Worm (Caenorhabditis elegans): ENCODE measurements around the gene bre-2.

The bre-2 gene

ce11 chrIII:13099190-13099875 lies 40.1 kb downstream of the bre-2 start, which contains the start of gene pqn-83:
pqn-83 (minus strand) TSS chrIII:13099461.
- TF ChIP-seq lin-39 (tag; optimal IDR thresholded peaks at IDR 0.05): no peak
- no peak for TF ChIP-seq egl-27 (tag; optimal IDR thresholded peaks at IDR 0.05)
- TF ChIP-seq nhr-237 (tag; optimal IDR thresholded peaks at IDR 0.05): no peak

DNA sequence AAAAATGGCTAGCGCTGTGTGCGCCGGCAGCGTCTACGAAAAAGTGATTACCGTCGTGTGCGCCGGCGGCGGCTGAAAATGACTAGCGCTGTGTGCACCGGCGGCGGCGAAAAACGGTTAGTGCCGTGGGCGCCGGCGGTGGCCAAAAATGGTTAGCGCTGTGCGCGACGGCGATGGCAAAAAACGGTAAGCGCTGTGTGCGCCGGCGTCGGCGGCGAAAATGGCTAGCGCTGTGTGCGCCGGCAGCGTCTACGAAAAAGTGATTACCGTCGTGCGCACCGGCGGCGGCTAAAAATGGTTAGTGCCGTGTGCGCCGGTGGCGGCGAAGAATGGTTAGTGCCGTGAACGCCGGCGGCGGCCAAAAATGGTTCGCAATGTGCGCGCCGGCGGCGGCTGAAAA lies 47.1 kb downstream of the bre-2 start:
- TF ChIP-seq nhr-12 (tag; optimal IDR thresholded peaks at IDR 0.05) (no peak), gmeb-1 (tag; optimal IDR thresholded peaks at IDR 0.05) (no peak), ama-1 (optimal IDR thresholded peaks at IDR 0.05) (no peak), ZK546.5 (tag; optimal IDR thresholded peaks at IDR 0.05) (no peak), nhr-11 (tag; optimal IDR thresholded peaks at IDR 0.05) (no peak), alr-1 (tag; optimal IDR thresholded peaks at IDR 0.05) (no peak), skn-1 (tag; optimal IDR thresholded peaks at IDR 0.05) (no peak), Y55F3AM.14 (GFP tag; optimal IDR thresholded peaks at IDR 0.05) (no peak), mab-5 (tag; optimal IDR thresholded peaks at IDR 0.05) (no peak), aly-2 (tag; optimal IDR thresholded peaks at IDR 0.05) (no peak), blmp-1 (tag; optimal IDR thresholded peaks at IDR 0.05; ENCODE audit: insufficient read depth) (no peak), nhr-10 (tag; optimal IDR thresholded peaks at IDR 0.05) (no peak), mbf-1 (tag; optimal IDR thresholded peaks at IDR 0.05) (no peak), unc-39 (tag; optimal IDR thresholded peaks at IDR 0.05) (no peak), nhr-77 (tag; optimal IDR thresholded peaks at IDR 0.05) (no peak)

DNA sequence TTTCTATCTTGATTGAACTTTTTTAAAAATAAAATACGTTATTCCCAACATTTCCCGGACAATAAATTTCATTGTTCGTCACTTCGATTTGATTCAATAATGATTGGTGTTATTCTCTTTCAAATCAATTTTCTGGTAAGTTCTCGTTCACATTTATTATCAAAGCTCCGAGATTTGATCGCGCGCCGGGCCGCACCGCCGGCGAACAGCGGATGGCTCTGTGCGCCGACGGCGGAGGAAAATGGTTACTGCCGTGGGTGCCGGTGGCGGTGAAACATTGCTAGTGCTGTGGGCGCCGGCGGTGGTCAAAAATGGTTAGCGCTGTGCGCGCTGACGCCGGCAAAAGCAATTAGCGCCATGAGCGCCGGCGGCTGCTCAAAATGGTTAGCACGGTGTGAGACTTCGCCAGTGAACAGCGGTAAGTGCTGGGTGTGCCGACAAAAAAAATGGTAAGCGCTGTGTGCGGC lies 48.3 kb downstream of the bre-2 start, which contains the start of gene Y39E4B.13:
Gene Y39E4B.13, plus strand, starts transcription at position 51 of the 467 bp plus-strand sequence.
- TF ChIP-seq nhr-77 (tag; optimal IDR thresholded peaks at IDR 0.05) (no peak), nhr-25 (tag; optimal IDR thresholded peaks at IDR 0.05) (no peak), ztf-4 (tag; optimal IDR thresholded peaks at IDR 0.05) (no peak), elt-1 (tag; optimal IDR thresholded peaks at IDR 0.05) (no peak), unc-62 (GFP tag; optimal IDR thresholded peaks at IDR 0.05) (no peak), sem-4 (tag; optimal IDR thresholded peaks at IDR 0.05) (no peak), sma-3 (GFP tag; optimal IDR thresholded peaks at IDR 0.05) (no peak), lin-13 (GFP tag; optimal IDR thresholded peaks at IDR 0.05) (no peak), nhr-10 (tag; optimal IDR thresholded peaks at IDR 0.05) (no peak), peb-1 (tag; optimal IDR thresholded peaks at IDR 0.05) (no peak), unc-55 (GFP tag; optimal IDR thresholded peaks at IDR 0.05) (no peak)

DNA sequence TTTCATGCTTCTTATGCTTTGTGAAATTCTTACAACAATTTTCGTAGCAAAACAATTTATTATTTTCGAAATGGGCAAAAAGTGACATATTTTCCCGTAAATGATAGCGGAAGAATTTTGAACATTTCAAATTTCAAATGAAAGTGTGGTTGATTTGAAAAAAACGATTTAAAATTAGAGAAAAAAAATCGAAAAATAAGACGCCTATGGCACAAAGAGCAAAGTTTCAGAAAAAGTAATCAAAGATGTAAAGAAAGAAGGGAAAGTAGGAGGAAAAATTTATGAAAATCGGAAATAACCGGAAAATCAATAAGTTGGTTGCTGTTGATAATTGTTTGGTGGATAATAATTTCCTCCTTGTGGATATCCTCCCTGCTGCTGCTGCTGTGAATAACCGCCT lies 52.0 kb downstream of the bre-2 start:
- TF ChIP-seq ztf-1 (GFP tag; conservative IDR thresholded peaks at IDR 0.05) (no peak), nhr-129 (tag; optimal IDR thresholded peaks at IDR 0.05) (no peak), unc-39 (tag; optimal IDR thresholded peaks at IDR 0.05) (no peak), skn-1 (tag; optimal IDR thresholded peaks at IDR 0.05) (no peak), sem-4 (tag; optimal IDR thresholded peaks at IDR 0.05) (no peak), nhr-25 (tag; optimal IDR thresholded peaks at IDR 0.05) (no peak), peb-1 (tag; optimal IDR thresholded peaks at IDR 0.05) (no peak), blmp-1 (tag; optimal IDR thresholded peaks at IDR 0.05; ENCODE audit: insufficient read depth) (no peak), nhr-237 (tag; optimal IDR thresholded peaks at IDR 0.05) (no peak), ceh-16 (tag; optimal IDR thresholded peaks at IDR 0.05) (no peak), R02D3.7 (tag; optimal IDR thresholded peaks at IDR 0.05) (no peak)

Measured in whole organism, L2 larva.